Worm (Caenorhabditis elegans): ENCODE results near the gene T11F9.22.

T11F9.22 gene

DNA sequence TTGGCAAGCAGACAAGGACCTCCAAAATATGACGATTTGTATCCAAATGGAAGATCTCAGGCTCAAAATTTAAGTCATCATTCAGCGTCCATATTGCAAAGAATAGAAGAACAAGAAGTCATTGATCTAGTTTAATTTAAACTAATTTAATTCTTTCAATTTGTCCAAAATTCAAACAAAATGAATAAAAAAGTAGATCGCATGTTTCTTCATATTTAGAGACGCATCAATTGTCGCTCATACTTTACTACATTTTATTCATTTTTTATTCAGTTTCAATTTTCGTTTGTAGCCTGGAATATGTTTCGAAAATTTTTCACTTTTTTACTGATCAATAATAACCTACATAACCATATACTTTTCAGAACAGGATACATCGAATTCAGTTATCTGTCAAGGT lies 12.9 kb downstream of the T11F9.22 start, which contains the start of gene T11F9.21:
Gene T11F9.21 (plus strand): TSS at position 301 of the 400 bp plus-strand sequence.
- TF ChIP-seq ceh-39 (tag; optimal IDR thresholded peaks at IDR 0.05), result no peak
- TF ChIP-seq nhr-28 (tag; optimal IDR thresholded peaks at IDR 0.05), result no peak
- no peak for TF ChIP-seq pha-4 (tag; optimal IDR thresholded peaks at IDR 0.05)
- TF ChIP-seq hlh-1 (tag; optimal IDR thresholded peaks at IDR 0.05), result no peak
- no peak for TF ChIP-seq lin-32 (GFP tag; optimal IDR thresholded peaks at IDR 0.05)
- no peak for TF ChIP-seq ztf-11 (tag; optimal IDR thresholded peaks at IDR 0.05)
- no peak for TF ChIP-seq unc-120 (tag; optimal IDR thresholded peaks at IDR 0.05; ENCODE audit: poor library complexity, severe bottlenecking)
- no peak for TF ChIP-seq M03D4.4 (tag; optimal IDR thresholded peaks at IDR 0.05)
- TF ChIP-seq elt-3 (tag; optimal IDR thresholded peaks at IDR 0.05), result no peak
- TF ChIP-seq mab-5 (tag; optimal IDR thresholded peaks at IDR 0.05), result no peak
- no peak for TF ChIP-seq nhr-237 (tag; optimal IDR thresholded peaks at IDR 0.05)
- no peak for TF ChIP-seq elt-1 (tag; optimal IDR thresholded peaks at IDR 0.05; ENCODE audit: borderline replicate concordance, insufficient read depth)
- no peak for TF ChIP-seq unc-62 (GFP tag; optimal IDR thresholded peaks at IDR 0.05)
- no peak for TF ChIP-seq mep-1 (tag; optimal IDR thresholded peaks at IDR 0.05)
- no peak for TF ChIP-seq cnd-1 (tag; optimal IDR thresholded peaks at IDR 0.05)
- no peak for TF ChIP-seq zip-8 (tag; optimal IDR thresholded peaks at IDR 0.05)
- TF ChIP-seq blmp-1 (tag; optimal IDR thresholded peaks at IDR 0.05), result no peak
- TF ChIP-seq snpc-4 (tag; optimal IDR thresholded peaks at IDR 0.05), result no peak
- TF ChIP-seq drap-1 (GFP tag; optimal IDR thresholded peaks at IDR 0.05), result no peak
- TF ChIP-seq nhr-2 (tag; optimal IDR thresholded peaks at IDR 0.05), result no peak

DNA sequence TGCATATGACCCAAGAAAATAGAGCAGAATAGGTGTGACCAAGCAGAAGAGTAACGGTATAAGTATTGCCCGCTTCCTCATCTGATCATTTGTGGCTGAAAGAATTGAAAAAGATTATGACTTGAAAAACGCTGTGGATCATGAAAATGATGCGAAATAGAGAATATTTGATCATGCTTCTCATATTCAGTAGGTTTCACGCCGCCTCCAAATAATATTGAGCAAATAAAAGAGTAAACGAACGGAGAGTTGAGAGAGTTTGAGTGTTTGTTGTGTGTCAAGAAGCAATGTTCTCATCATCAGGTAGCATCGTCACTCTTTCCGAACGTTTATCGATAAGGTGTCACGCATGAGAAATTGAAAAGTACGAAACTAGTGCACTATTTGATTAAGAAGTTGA lies 16.8 kb downstream of the T11F9.22 start, which contains the start of gene htrl-1:
Gene htrl-1 (minus strand): TSS at position 101 of the 400 bp plus-strand sequence.
- TF ChIP-seq blmp-1 (tag; optimal IDR thresholded peaks at IDR 0.05), result no peak
- no peak for TF ChIP-seq bed-3 (GFP tag; optimal IDR thresholded peaks at IDR 0.05)
- TF ChIP-seq tbx-8 (GFP tag; optimal IDR thresholded peaks at IDR 0.05), result no peak
- TF ChIP-seq nhr-2 (tag; optimal IDR thresholded peaks at IDR 0.05), result no peak
- TF ChIP-seq mab-5 (tag; optimal IDR thresholded peaks at IDR 0.05), result no peak
- TF ChIP-seq M03D4.4 (tag; optimal IDR thresholded peaks at IDR 0.05), result no peak
- no peak for TF ChIP-seq ceh-43 (GFP tag; optimal IDR thresholded peaks at IDR 0.05)
- TF ChIP-seq snpc-4 (tag; optimal IDR thresholded peaks at IDR 0.05), result no peak
- no peak for TF ChIP-seq cnd-1 (tag; optimal IDR thresholded peaks at IDR 0.05)
- no peak for TF ChIP-seq ztf-11 (tag; optimal IDR thresholded peaks at IDR 0.05)
- TF ChIP-seq mls-2 (tag; optimal IDR thresholded peaks at IDR 0.05), result no peak
- TF ChIP-seq drap-1 (GFP tag; optimal IDR thresholded peaks at IDR 0.05), result no peak
- TF ChIP-seq sptf-1 (tag; optimal IDR thresholded peaks at IDR 0.05), result no peak
- TF ChIP-seq lsy-2 (tag; optimal IDR thresholded peaks at IDR 0.05), result no peak
- no peak for TF ChIP-seq ceh-39 (tag; optimal IDR thresholded peaks at IDR 0.05)

DNA sequence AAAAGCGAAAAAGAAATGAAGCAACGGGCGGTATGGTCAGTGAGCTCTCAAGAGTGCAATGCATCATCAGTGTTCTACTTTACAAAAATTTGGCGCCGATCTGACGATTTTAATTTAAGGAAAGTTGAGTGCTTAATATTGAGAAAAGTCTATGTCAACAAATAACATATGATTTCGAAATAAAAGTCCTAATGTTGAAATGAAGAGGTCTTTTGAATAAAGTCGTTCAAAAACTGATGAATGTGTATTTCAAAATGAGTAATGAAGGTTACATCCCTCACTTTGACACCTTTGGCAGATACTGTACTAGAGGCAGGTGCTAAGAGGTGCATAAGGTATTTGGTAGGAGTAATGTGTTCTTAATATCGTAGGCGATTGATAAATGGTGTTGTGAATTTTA lies 18.0 kb downstream of the T11F9.22 start:
- TF ChIP-seq unc-120 (tag; optimal IDR thresholded peaks at IDR 0.05; ENCODE audit: poor library complexity, severe bottlenecking) (no peak), unc-39 (tag; optimal IDR thresholded peaks at IDR 0.05) (no peak), hlh-1 (tag; optimal IDR thresholded peaks at IDR 0.05) (no peak), elt-3 (tag; optimal IDR thresholded peaks at IDR 0.05) (no peak), ceh-83 (GFP tag; optimal IDR thresholded peaks at IDR 0.05) (no peak), ham-2 (GFP tag; optimal IDR thresholded peaks at IDR 0.05) (no peak), snpc-4 (tag; optimal IDR thresholded peaks at IDR 0.05) (no peak), tbx-8 (GFP tag; optimal IDR thresholded peaks at IDR 0.05) (no peak), sem-2 (GFP tag; optimal IDR thresholded peaks at IDR 0.05) (no peak), nhr-76 (tag; optimal IDR thresholded peaks at IDR 0.05) (no peak), sptf-1 (tag; optimal IDR thresholded peaks at IDR 0.05) (no peak), ceh-43 (GFP tag; optimal IDR thresholded peaks at IDR 0.05) (no peak), pha-4 (tag; optimal IDR thresholded peaks at IDR 0.05) (no peak), unc-62 (GFP tag; optimal IDR thresholded peaks at IDR 0.05) (no peak), ztf-11 (tag; optimal IDR thresholded peaks at IDR 0.05) (no peak), drap-1 (GFP tag; optimal IDR thresholded peaks at IDR 0.05) (no peak)

DNA sequence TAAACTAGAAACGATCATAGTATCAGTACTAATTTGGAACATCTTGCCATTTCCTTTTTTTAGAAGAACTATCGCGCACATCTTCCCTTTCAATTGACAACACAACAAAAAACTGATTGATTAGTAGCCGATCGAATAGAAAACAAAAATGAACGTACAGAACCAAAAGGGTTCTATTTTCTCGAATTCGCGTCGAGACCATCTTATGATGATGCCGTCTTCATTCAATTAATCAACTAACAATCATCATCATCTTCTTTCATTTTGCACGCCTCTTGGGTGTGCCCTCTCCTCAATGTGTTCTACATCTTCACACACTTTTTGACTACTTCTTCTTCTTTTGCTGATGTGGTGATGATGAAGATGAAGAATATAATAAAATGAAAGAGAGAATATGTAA lies 20.3 kb downstream of the T11F9.22 start:
- TF ChIP-seq ceh-43 (GFP tag; optimal IDR thresholded peaks at IDR 0.05) (no peak), mls-2 (tag; optimal IDR thresholded peaks at IDR 0.05) (no peak), blmp-1 (tag; optimal IDR thresholded peaks at IDR 0.05) (no peak), M03D4.4 (tag; optimal IDR thresholded peaks at IDR 0.05) (no peak), nhr-12 (tag; optimal IDR thresholded peaks at IDR 0.05) (no peak), zip-8 (tag; optimal IDR thresholded peaks at IDR 0.05) (no peak), mep-1 (tag; optimal IDR thresholded peaks at IDR 0.05) (no peak), elt-1 (tag; optimal IDR thresholded peaks at IDR 0.05; ENCODE audit: borderline replicate concordance, insufficient read depth) (no peak), lin-32 (GFP tag; optimal IDR thresholded peaks at IDR 0.05) (no peak), unc-62 (GFP tag; optimal IDR thresholded peaks at IDR 0.05) (no peak), nhr-76 (tag; optimal IDR thresholded peaks at IDR 0.05) (no peak), snpc-4 (tag; optimal IDR thresholded peaks at IDR 0.05) (no peak)

Data from whole organism, mixed stage, embryonic.